Fruit fly (Drosophila melanogaster): Measurements from ENCODE around the gene Snmp1.
A peak's percentile ranks its signal among the peaks of the same experiment; 100 is the strongest.

The Snmp1 gene

DNA sequence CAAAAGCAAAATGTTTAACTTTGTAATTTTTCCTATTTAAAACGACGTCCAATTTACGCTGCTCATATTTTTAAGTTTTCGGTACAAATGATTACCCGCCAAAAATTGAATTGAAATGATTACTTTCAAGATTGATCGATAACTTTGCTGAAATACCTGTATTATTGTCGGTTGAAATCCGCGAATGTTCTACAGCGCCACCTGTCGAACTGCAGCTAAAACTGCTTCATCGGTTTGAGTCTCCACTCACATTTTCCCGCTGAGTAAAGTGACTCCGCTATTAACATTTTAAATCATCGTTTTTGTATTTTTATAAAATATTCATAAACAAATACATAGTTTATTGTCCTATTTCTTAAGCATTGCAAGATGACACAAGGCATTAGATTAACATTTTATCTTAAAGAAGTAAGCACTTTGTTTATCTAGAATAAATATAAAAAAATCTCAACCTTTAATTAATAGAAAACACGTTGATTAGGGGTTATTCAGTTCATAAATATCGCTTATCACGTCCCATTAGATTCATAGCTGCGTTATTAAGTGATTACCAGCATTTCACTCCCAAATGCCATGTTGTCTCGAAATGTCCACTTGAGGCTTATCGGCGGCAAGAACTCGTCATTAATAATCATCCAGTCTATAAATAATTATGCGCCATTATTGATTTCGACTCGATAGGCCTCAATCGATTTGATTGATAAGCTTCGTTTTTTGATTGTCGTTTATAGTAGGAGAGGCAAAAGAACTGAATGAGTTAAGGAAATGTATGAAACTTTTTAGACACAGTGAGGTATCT, 11.8 kb upstream of the Snmp1 start (continued):
- TF ChIP-seq CG42726 (GFP tag; IDR thresholded peaks at IDR 0.05; ENCODE audit: partially characterized antibody) = peak; percentile 44
- TF ChIP-seq pzg (GFP tag; optimal IDR thresholded peaks at IDR 0.05) = peak; percentile 76
- TF ChIP-seq sob (GFP tag; IDR thresholded peaks at IDR 0.05) = peak; percentile 45; the same call in 1 of the 2 replicates
- TF ChIP-seq stwl (tag; optimal IDR thresholded peaks at IDR 0.05) = peak; percentile 67
- TF ChIP-seq knrl (GFP tag; IDR thresholded peaks at IDR 0.05; ENCODE audit: partially characterized antibody) = peak; percentile 32; the same call in 1 of the 3 replicates
- TF ChIP-seq CTCF (GFP tag; optimal IDR thresholded peaks at IDR 0.05) = peak; percentile 97
- TF ChIP-seq ci (GFP tag; IDR thresholded peaks at IDR 0.05) = 0 out of 3 replicates have a peak, but pooled peaks have one; percentile 32
- TF ChIP-seq D19A (tag; optimal IDR thresholded peaks at IDR 0.05) = peak; percentile 8
- peak; percentile 48; the same call in 1 of the 2 replicates for TF ChIP-seq amos (GFP tag; IDR thresholded peaks at IDR 0.05; ENCODE audit: partially characterized antibody)
- peak; percentile 75; the same call in 2 of the 3 replicates for TF ChIP-seq CG11560 (tag; IDR thresholded peaks at IDR 0.05)
- TF ChIP-seq bbx (GFP tag; IDR thresholded peaks at IDR 0.05; ENCODE audit: partially characterized antibody) = peak; percentile 51
- peak; percentile 18; the same call in 1 of the 2 replicates for TF ChIP-seq onecut (GFP tag; IDR thresholded peaks at IDR 0.05)
- TF ChIP-seq Dref (GFP tag; IDR thresholded peaks at IDR 0.05) = peak; percentile 80
- TF ChIP-seq Med (GFP tag) = peak; percentile 89
- TF ChIP-seq pita (GFP tag; optimal IDR thresholded peaks at IDR 0.05) = peak; percentile 58
- no peak for TF ChIP-seq CG15073 (GFP tag; optimal IDR thresholded peaks at IDR 0.05)
- TF ChIP-seq nmo (GFP tag; optimal IDR thresholded peaks at IDR 0.05) = peak; percentile 27
- no peak for TF ChIP-seq CG2199 (GFP tag; IDR thresholded peaks at IDR 0.05)
- TF ChIP-seq CG12071 (GFP tag; optimal IDR thresholded peaks at IDR 0.05) = no peak
- peak; percentile 89 for TF ChIP-seq CG14965 (GFP tag; optimal IDR thresholded peaks at IDR 0.05; ENCODE audit: borderline replicate concordance)
- TF ChIP-seq CG1603 (tag; optimal IDR thresholded peaks at IDR 0.05) = no peak
- TF ChIP-seq CG8290 (GFP tag; optimal IDR thresholded peaks at IDR 0.05) = peak; percentile 57
- peak in 1 of 2 experiments; percentile 17 for TF ChIP-seq CG8290 (tag; optimal IDR thresholded peaks at IDR 0.05)
- TF ChIP-seq CG2116 (GFP tag; optimal IDR thresholded peaks at IDR 0.05) = peak; percentile 42
- TF ChIP-seq grn (GFP tag; optimal IDR thresholded peaks at IDR 0.05) = peak; percentile 90
- no peak for TF ChIP-seq NfI (GFP tag; optimal IDR thresholded peaks at IDR 0.05)
- TF ChIP-seq CG34376 (GFP tag; optimal IDR thresholded peaks at IDR 0.05) = peak; percentile 37
- TF ChIP-seq Bgb (GFP tag; IDR thresholded peaks at IDR 0.05; ENCODE audit: partially characterized antibody) = peak; percentile 62
- no peak for TF ChIP-seq dmrt99B (tag; optimal IDR thresholded peaks at IDR 0.05)
- TF ChIP-seq sisA (GFP tag; IDR thresholded peaks at IDR 0.05) = no peak
- TF ChIP-seq E2f2 (GFP tag; IDR thresholded peaks at IDR 0.05) = peak; percentile 88
- peak; percentile 43; the same call in 1 of the 2 replicates for TF ChIP-seq CG32532 (GFP tag; IDR thresholded peaks at IDR 0.05)
- no peak for TF ChIP-seq CG4328 (GFP tag; optimal IDR thresholded peaks at IDR 0.05)
- TF ChIP-seq BEAF-32 (GFP tag; optimal IDR thresholded peaks at IDR 0.05) = peak; percentile 23

dm6 chr3R:21176663-21177145, 8.7 kb upstream of the Snmp1 start:
- TF ChIP-seq CG14965 (GFP tag; optimal IDR thresholded peaks at IDR 0.05; ENCODE audit: borderline replicate concordance) (no peak), Poxn (GFP tag; IDR thresholded peaks at IDR 0.05) (no peak), CG32532 (GFP tag; IDR thresholded peaks at IDR 0.05) (peak; percentile 72), Aef1 (GFP tag; IDR thresholded peaks at IDR 0.05) (no peak), bab2 (GFP tag; optimal IDR thresholded peaks at IDR 0.05) (no peak), en (GFP tag; optimal IDR thresholded peaks at IDR 0.05) (no peak), chinmo (GFP tag; IDR thresholded peaks at IDR 0.05; ENCODE audit: partially characterized antibody) (no peak), dmrt11E (tag; optimal IDR thresholded peaks at IDR 0.05) (no peak), odd (GFP tag; optimal IDR thresholded peaks at IDR 0.05) (peak; percentile 5), Oaz (GFP tag; IDR thresholded peaks at IDR 0.05) (no peak), CG12104 (GFP tag; optimal IDR thresholded peaks at IDR 0.05) (no peak), CG3847 (GFP tag; IDR thresholded peaks at IDR 0.05) (no peak), CG6765 (GFP tag; optimal IDR thresholded peaks at IDR 0.05) (peak; percentile 59), CG14014 (GFP tag; IDR thresholded peaks at IDR 0.05) (peak; percentile 22; the same call in 1 of the 2 replicates), inv (GFP tag; IDR thresholded peaks at IDR 0.05; ENCODE audit: partially characterized antibody) (no peak), CG15073 (GFP tag; optimal IDR thresholded peaks at IDR 0.05) (no peak), CG12236 (GFP tag; optimal IDR thresholded peaks at IDR 0.05) (no peak), CTCF (GFP tag; optimal IDR thresholded peaks at IDR 0.05) (peak; percentile 11), vnd (GFP tag; IDR thresholded peaks at IDR 0.05; ENCODE audit: partially characterized antibody) (no peak)
